Worm (Caenorhabditis elegans) whole organism, young adult: ENCODE results near the gene C06A12.8.
A peak's percentile ranks its signal among the peaks of the same experiment; 100 is the strongest.

Experiments used
- B0019.2 ChIP-seq: fragments of 200-800 bp; sonication (Bioruptor generic); conservative IDR thresholded peaks from 2 replicates; pipeline ENCODE4 v1.3.6; 2022; ENCODE audit warnings: missing genetic modification reagents, missing genetic modification characterization, missing compliant biosample characterization
- B0261.1 ChIP-seq: sonication (generic microtip); optimal IDR thresholded peaks from 2 replicates; lab custom pipeline; 2016; ENCODE audit warnings: mild to moderate bottlenecking, missing genetic modification characterization, moderate library complexity, missing compliant biosample characterization
- B0336.3 ChIP-seq: fragments of 200-800 bp; sonication (Bioruptor generic); IDR thresholded peaks from 2 replicates; pipeline ENCODE4 v1.3.6; 2022; ENCODE audit warnings: missing genetic modification characterization, missing compliant biosample characterization
- F23B12.7 ChIP-seq: sonication (generic microtip); optimal IDR thresholded peaks from 2 replicates; lab custom pipeline; 2017; ENCODE audit warnings: missing genetic modification characterization, mild to moderate bottlenecking, missing compliant biosample characterization, antibody characterized with exemption, moderate library complexity; ENCODE audit not compliant: insufficient read depth
- F39B2.1 ChIP-seq: fragments of 200-800 bp; sonication (Bioruptor generic); IDR thresholded peaks from 2 replicates; pipeline ENCODE4 v1.3.6; 2022; ENCODE audit warnings: missing genetic modification reagents, missing genetic modification characterization, missing compliant biosample characterization
- F49E8.2 ChIP-seq: sonication (generic microtip); optimal IDR thresholded peaks from 3 replicates; lab custom pipeline; 2017; ENCODE audit warnings: missing genetic modification characterization, mild to moderate bottlenecking, missing compliant biosample characterization, antibody characterized with exemption, moderate library complexity; ENCODE audit not compliant: insufficient read depth
- F52B5.7 ChIP-seq: sonication (generic microtip); optimal IDR thresholded peaks from 2 replicates; lab custom pipeline; 2016; ENCODE audit warnings: mild to moderate bottlenecking, missing genetic modification characterization, missing compliant biosample characterization
- F55B11.4 ChIP-seq: sonication (generic microtip); optimal IDR thresholded peaks from 2 replicates; lab custom pipeline; 2016; ENCODE audit warnings: missing compliant biosample characterization, missing genetic modification characterization, borderline replicate concordance; ENCODE audit not compliant: insufficient read depth
- K11D2.4 ChIP-seq: fragments of 200-800 bp; sonication (Bioruptor generic); IDR thresholded peaks from 2 replicates; pipeline ENCODE4 v1.3.6; 2022; ENCODE audit warnings: missing genetic modification reagents, missing genetic modification characterization, missing compliant biosample characterization
- aptf-3 ChIP-seq: fragments of 200-800 bp; sonication (Bioruptor generic); IDR thresholded peaks from 2 replicates; pipeline ENCODE4 v1.3.6; 2022; ENCODE audit warnings: missing genetic modification characterization, missing compliant biosample characterization
- atf-7 ChIP-seq: sonication (generic microtip); optimal IDR thresholded peaks from 2 replicates; lab custom pipeline; 2017; ENCODE audit warnings: mild to moderate bottlenecking, missing genetic modification characterization, missing compliant biosample characterization
- attf-3 ChIP-seq: fragments of 200-800 bp; sonication (Bioruptor generic); conservative IDR thresholded peaks from 2 replicates; pipeline ENCODE4 v1.3.6; 2022; ENCODE audit warnings: missing genetic modification reagents, missing genetic modification characterization, missing compliant biosample characterization
- bed-1 ChIP-seq: fragments of 200-800 bp; sonication (Bioruptor generic); IDR thresholded peaks from 2 replicates; pipeline ENCODE4 v1.3.6; 2022; ENCODE audit warnings: missing genetic modification reagents, missing genetic modification characterization, missing compliant biosample characterization
- bed-2 ChIP-seq: fragments of 200-800 bp; sonication (Bioruptor generic); IDR thresholded peaks from 2 replicates; pipeline ENCODE4 v1.3.6; 2022; ENCODE audit warnings: missing genetic modification reagents, missing genetic modification characterization, missing compliant biosample characterization
- ccch-3 ChIP-seq: fragments of 200-800 bp; sonication (Bioruptor generic); optimal IDR thresholded peaks from 2 replicates; lab custom pipeline; 2018; ENCODE audit warnings: mild to moderate bottlenecking, missing genetic modification characterization, missing compliant biosample characterization
- ceh-100 ChIP-seq: fragments of 200-800 bp; sonication (Bioruptor generic); IDR thresholded peaks from 2 replicates; pipeline ENCODE4 v1.3.6; 2022; ENCODE audit warnings: missing genetic modification reagents, missing genetic modification characterization, missing compliant biosample characterization
- ceh-40 ChIP-seq: fragments of 200-800 bp; sonication (Bioruptor generic); IDR thresholded peaks from 2 replicates; pipeline ENCODE4 v1.3.6; 2022; ENCODE audit warnings: missing genetic modification characterization, missing compliant biosample characterization
- ceh-79 ChIP-seq: sonication (generic microtip); optimal IDR thresholded peaks from 2 replicates; lab custom pipeline; 2017; ENCODE audit warnings: mild to moderate bottlenecking, missing genetic modification characterization, missing compliant biosample characterization
- ceh-91 ChIP-seq: fragments of 200-800 bp; sonication (Bioruptor generic); IDR thresholded peaks from 2 replicates; pipeline ENCODE4 v1.3.6; 2022; ENCODE audit warnings: missing genetic modification reagents, missing genetic modification characterization, missing compliant biosample characterization
- dox-1 ChIP-seq: fragments of 200-800 bp; sonication (Bioruptor generic); IDR thresholded peaks from 2 replicates; pipeline ENCODE4 v1.3.6; 2022; ENCODE audit warnings: missing genetic modification reagents, missing genetic modification characterization, missing compliant biosample characterization
- dpff-1 ChIP-seq: sonication (generic microtip); optimal IDR thresholded peaks from 2 replicates; lab custom pipeline; 2017; ENCODE audit warnings: mild to moderate bottlenecking, missing genetic modification characterization, missing compliant biosample characterization
- dpl-1 ChIP-seq: fragments of 150-350 bp; optimal IDR thresholded peaks from 2 replicates; lab custom pipeline; 2014; ENCODE audit warnings: missing biosample characterization, missing genetic modification reagents, missing genetic modification characterization
- egrh-3 ChIP-seq: fragments of 200-800 bp; sonication (Bioruptor generic); IDR thresholded peaks from 2 replicates; pipeline ENCODE4 v1.3.6; 2022; ENCODE audit warnings: missing genetic modification reagents, missing genetic modification characterization, missing compliant biosample characterization
- gei-17 ChIP-seq: fragments of 200-800 bp; sonication (Bioruptor generic); optimal IDR thresholded peaks from 2 replicates; lab custom pipeline; 2018; ENCODE audit warnings: mild to moderate bottlenecking, missing genetic modification characterization, missing compliant biosample characterization
- hlh-12 ChIP-seq: sonication (generic microtip); optimal IDR thresholded peaks from 2 replicates; lab custom pipeline; 2016; ENCODE audit warnings: missing genetic modification characterization, missing compliant biosample characterization
- hrde-1 ChIP-seq: sonication (generic microtip); optimal IDR thresholded peaks from 2 replicates; lab custom pipeline; 2016; ENCODE audit warnings: missing genetic modification characterization, mild to moderate bottlenecking, missing compliant biosample characterization, moderate library complexity, missing genotype, missing genetic modification reagents, borderline replicate concordance
- lin-40 ChIP-seq: sonication (generic microtip); optimal IDR thresholded peaks from 2 replicates; lab custom pipeline; 2016; ENCODE audit warnings: missing genetic modification characterization, mild to moderate bottlenecking, missing compliant biosample characterization, missing genotype, missing genetic modification reagents
- lin-54 ChIP-seq: fragments of 200-800 bp; sonication (Bioruptor generic); optimal IDR thresholded peaks from 2 replicates; lab custom pipeline; 2018; ENCODE audit warnings: mild to moderate bottlenecking, missing genetic modification characterization, missing compliant biosample characterization
- lir-1 ChIP-seq: fragments of 200-800 bp; sonication (Bioruptor generic); conservative IDR thresholded peaks from 2 replicates; pipeline ENCODE4 v1.3.6; 2022; ENCODE audit warnings: missing genetic modification reagents, missing genetic modification characterization, missing compliant biosample characterization
- lsy-27 ChIP-seq: sonication (generic microtip); optimal IDR thresholded peaks from 2 replicates; lab custom pipeline; 2017; ENCODE audit warnings: missing genetic modification characterization, mild to moderate bottlenecking, missing compliant biosample characterization, antibody characterized with exemption, missing genotype, borderline replicate concordance; ENCODE audit not compliant: insufficient read depth
- madf-10 ChIP-seq: sonication (generic microtip); optimal IDR thresholded peaks from 2 replicates; lab custom pipeline; 2016; ENCODE audit warnings: mild to moderate bottlenecking, missing genetic modification characterization, missing compliant biosample characterization
- mxl-1 ChIP-seq: sonication (generic microtip); optimal IDR thresholded peaks from 2 replicates; lab custom pipeline; 2016; ENCODE audit warnings: missing genetic modification characterization, missing compliant biosample characterization
- nhr-120 ChIP-seq: fragments of 200-800 bp; sonication (Bioruptor generic); IDR thresholded peaks from 2 replicates; pipeline ENCODE4 v1.3.6; 2022; ENCODE audit warnings: missing genetic modification characterization, missing compliant biosample characterization
- nhr-80 ChIP-seq: sonication (generic microtip); optimal IDR thresholded peaks from 2 replicates; lab custom pipeline; 2016; ENCODE audit warnings: missing genetic modification characterization, missing compliant biosample characterization
- repo-1 ChIP-seq: sonication (generic microtip); optimal IDR thresholded peaks from 2 replicates; lab custom pipeline; 2017; ENCODE audit warnings: mild to moderate bottlenecking, missing genetic modification characterization, missing compliant biosample characterization
- sdz-38 ChIP-seq: sonication (generic microtip); optimal IDR thresholded peaks from 2 replicates; lab custom pipeline; 2016; ENCODE audit warnings: missing genotype, missing genetic modification characterization, missing compliant biosample characterization
- sea-2 ChIP-seq: fragments of 200-800 bp; sonication (Bioruptor generic); IDR thresholded peaks from 2 replicates; pipeline ENCODE4 v1.3.6; 2022; ENCODE audit warnings: missing genetic modification characterization, missing compliant biosample characterization
- snpc-1.1 ChIP-seq: sonication (generic microtip); optimal IDR thresholded peaks from 2 replicates; lab custom pipeline; 2017; ENCODE audit warnings: missing genetic modification characterization, mild to moderate bottlenecking, missing compliant biosample characterization, antibody characterized with exemption, moderate library complexity, missing genotype, missing genetic modification reagents; ENCODE audit not compliant: insufficient read depth
- snpc-1.3 ChIP-seq: sonication (generic microtip); optimal IDR thresholded peaks from 2 replicates; lab custom pipeline; 2017; ENCODE audit warnings: missing genetic modification characterization, mild to moderate bottlenecking, missing compliant biosample characterization, antibody characterized with exemption, moderate library complexity, missing genotype, missing genetic modification reagents; ENCODE audit not compliant: insufficient read depth
- sptf-2 ChIP-seq: fragments of 200-800 bp; sonication (Bioruptor generic); optimal IDR thresholded peaks from 2 replicates; lab custom pipeline; 2018; ENCODE audit warnings: mild to moderate bottlenecking, missing genetic modification characterization, missing compliant biosample characterization
- tbx-9 ChIP-seq: sonication (generic microtip); optimal IDR thresholded peaks from 2 replicates; lab custom pipeline; 2016; ENCODE audit warnings: borderline replicate concordance, missing genetic modification characterization, inconsistent platforms, missing compliant biosample characterization
- unc-62 ChIP-seq: fragments of 150-350 bp; optimal IDR thresholded peaks from 2 replicates; lab custom pipeline; 2014; ENCODE audit warnings: missing biosample characterization, missing genetic modification reagents, missing genetic modification characterization
- zfh-2 ChIP-seq: fragments of 200-800 bp; sonication (Bioruptor generic); conservative IDR thresholded peaks from 2 replicates; pipeline ENCODE4 v1.3.6; 2022; ENCODE audit warnings: missing genetic modification reagents, missing genetic modification characterization, missing compliant biosample characterization
- zim-3 ChIP-seq: sonication (generic microtip); optimal IDR thresholded peaks from 2 replicates; lab custom pipeline; 2017; ENCODE audit warnings: mild to moderate bottlenecking, missing genetic modification characterization, moderate library complexity, missing compliant biosample characterization
- ztf-25 ChIP-seq: fragments of 200-800 bp; sonication (Bioruptor generic); IDR thresholded peaks from 2 replicates; pipeline ENCODE4 v1.3.6; 2022; ENCODE audit warnings: missing genetic modification reagents, missing genetic modification characterization, missing compliant biosample characterization

The C06A12.8 gene

DNA sequence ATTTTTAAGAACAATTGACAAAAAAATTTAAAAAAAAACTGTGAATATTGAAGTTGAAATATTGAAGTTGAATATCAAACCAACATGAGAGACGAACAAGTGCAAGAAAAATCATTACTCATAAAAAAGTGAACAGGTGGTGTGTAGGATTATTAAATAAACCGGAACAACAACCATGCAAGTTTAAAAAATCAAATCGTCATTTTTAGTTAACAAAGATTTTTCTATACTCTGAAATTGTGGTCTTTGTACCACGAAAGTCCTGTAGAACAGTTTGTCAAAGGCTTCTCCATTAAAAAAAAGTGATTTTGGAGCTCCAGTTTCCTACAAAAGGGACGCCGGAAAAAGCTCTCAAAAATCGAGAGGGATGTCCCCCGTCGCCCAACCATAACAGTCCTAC, 2.9 kb downstream of the C06A12.8 start, which contains the start of gene C06A12.19:
Gene C06A12.19, minus strand, starts transcription at position 101 of the 400 bp plus-strand sequence.
- no peak for TF ChIP-seq ceh-79 (tag; lab: Kevin White, UChicago)
- TF ChIP-seq sdz-38 (tag; lab: Kevin White, UChicago): no peak
- TF ChIP-seq dpl-1 (GFP tag; lab: Kevin White, UChicago): no peak
- no peak for TF ChIP-seq attf-3 (GFP tag; lab: Robert Waterston, UW)
- no peak for TF ChIP-seq K11D2.4 (GFP tag; lab: Robert Waterston, UW)
- no peak for TF ChIP-seq ccch-3 (GFP tag; lab: Kevin White, UChicago)
- no peak for TF ChIP-seq zim-3 (tag; lab: Kevin White, UChicago)
- no peak for TF ChIP-seq F55B11.4 (tag; lab: Kevin White, UChicago)
- TF ChIP-seq nhr-80 (tag; lab: Kevin White, UChicago): no peak
- no peak for TF ChIP-seq snpc-1.1 (tag; lab: Kevin White, UChicago)
- no peak for TF ChIP-seq dox-1 (GFP tag; lab: Robert Waterston, UW)
- TF ChIP-seq zfh-2 (GFP tag; lab: Robert Waterston, UW): no peak
- TF ChIP-seq hlh-12 (tag; lab: Kevin White, UChicago): no peak
- no peak for TF ChIP-seq repo-1 (tag; lab: Kevin White, UChicago)
- TF ChIP-seq gei-17: no peak
- no peak for TF ChIP-seq F49E8.2 (tag; lab: Kevin White, UChicago)

DNA sequence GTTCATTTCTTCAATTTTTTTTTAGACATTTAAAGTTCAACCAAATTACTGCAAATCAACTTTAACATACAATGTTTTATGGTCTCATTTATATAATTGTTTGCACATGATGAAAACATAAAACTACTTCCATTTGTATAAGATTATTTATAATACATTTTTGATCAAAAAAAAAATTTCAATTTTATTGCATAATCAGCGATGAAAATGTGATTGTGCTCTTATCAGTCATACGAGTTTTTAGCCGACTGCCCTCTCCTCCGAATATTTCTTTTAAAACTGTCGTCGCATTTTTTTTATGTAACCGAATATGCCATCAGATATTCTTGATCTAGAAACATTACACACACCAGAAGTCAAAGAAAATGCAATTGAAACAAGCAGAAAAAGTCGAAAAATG, 3.3 kb downstream of the C06A12.8 start, which contains the start of gene F08A7.1:
Gene F08A7.1, plus strand, starts transcription at position 191 of the 400 bp plus-strand sequence.
- TF ChIP-seq nhr-80 (tag; lab: Kevin White, UChicago): peak; percentile 52
- TF ChIP-seq ztf-25 (GFP tag; lab: Robert Waterston, UW): no peak

DNA sequence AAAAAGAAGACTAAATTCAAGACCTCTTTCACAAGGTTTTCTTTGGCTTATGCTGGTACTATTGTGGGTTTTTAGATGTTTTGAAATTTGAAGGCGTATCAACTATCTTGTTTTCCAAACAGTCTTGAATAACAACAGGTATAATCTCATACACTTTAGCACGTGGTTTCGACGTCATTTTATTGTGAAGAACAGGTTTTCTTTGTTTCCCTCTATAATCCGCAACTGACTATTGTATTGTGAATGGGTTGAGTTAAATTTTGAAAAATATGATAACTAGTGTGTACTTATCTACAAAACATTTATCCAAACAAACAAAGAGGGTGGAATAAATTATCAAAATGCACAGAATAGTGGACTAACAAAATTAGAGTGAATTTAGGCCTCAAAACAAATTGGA, 4.1 kb downstream of the C06A12.8 start:
- no peak for TF ChIP-seq B0336.3
- TF ChIP-seq sptf-2: no peak
- TF ChIP-seq lir-1 (GFP tag; lab: Robert Waterston, UW): no peak
- TF ChIP-seq lin-40 (tag; lab: Kevin White, UChicago): no peak
- TF ChIP-seq F39B2.1: no peak
- TF ChIP-seq F52B5.7 (tag; lab: Kevin White, UChicago): no peak
- no peak for TF ChIP-seq snpc-1.1 (tag; lab: Kevin White, UChicago)
- no peak for TF ChIP-seq tbx-9 (tag; lab: Kevin White, UChicago)
- TF ChIP-seq ceh-91 (GFP tag; lab: Robert Waterston, UW): no peak
- no peak for TF ChIP-seq bed-2 (GFP tag; lab: Robert Waterston, UW)
- no peak for TF ChIP-seq madf-10
- no peak for TF ChIP-seq B0261.1
- TF ChIP-seq lsy-27 (tag; lab: Kevin White, UChicago): no peak
- TF ChIP-seq sea-2 (GFP tag; lab: Robert Waterston, UW): no peak
- no peak for TF ChIP-seq dpff-1 (tag; lab: Kevin White, UChicago)
- no peak for TF ChIP-seq unc-62 (GFP tag; lab: Kevin White, UChicago)
- no peak for TF ChIP-seq snpc-1.3 (tag; lab: Kevin White, UChicago)

DNA sequence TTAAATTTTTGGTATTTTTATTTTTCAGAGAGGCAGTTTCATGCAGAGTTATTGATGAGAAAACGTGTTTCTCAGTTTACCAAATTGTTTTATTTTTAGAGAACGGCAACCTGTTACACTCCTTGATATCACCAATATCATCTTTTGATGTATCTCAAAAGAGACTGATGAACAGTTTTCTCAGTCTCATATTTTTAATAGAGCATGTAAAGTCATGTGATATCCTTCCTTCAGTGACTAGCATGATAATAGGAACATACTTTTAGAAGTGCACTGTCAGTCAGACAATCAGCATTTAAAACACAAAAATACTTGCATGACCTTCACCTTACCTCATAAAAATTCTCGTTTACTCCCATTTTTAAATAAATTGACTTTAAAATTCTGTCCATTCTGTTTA, 5.4 kb downstream of the C06A12.8 start, which contains the start of gene F11E6.11:
Gene F11E6.11, plus strand, starts transcription at position 325 of the 400 bp plus-strand sequence.
- no peak for TF ChIP-seq ceh-100 (GFP tag; lab: Robert Waterston, UW)
- TF ChIP-seq lin-54 (GFP tag; lab: Kevin White, UChicago): no peak
- no peak for TF ChIP-seq snpc-1.1 (tag; lab: Kevin White, UChicago)
- TF ChIP-seq hrde-1 (tag; lab: Kevin White, UChicago): no peak
- no peak for TF ChIP-seq nhr-80 (tag; lab: Kevin White, UChicago)
- no peak for TF ChIP-seq aptf-3
- no peak for TF ChIP-seq egrh-3 (GFP tag; lab: Robert Waterston, UW)
- no peak for TF ChIP-seq mxl-1
- no peak for TF ChIP-seq nhr-120 (GFP tag; lab: Robert Waterston, UW)
- TF ChIP-seq B0019.2 (GFP tag; lab: Robert Waterston, UW): no peak
- TF ChIP-seq atf-7 (tag; lab: Kevin White, UChicago): no peak
- TF ChIP-seq bed-1 (GFP tag; lab: Robert Waterston, UW): no peak
- no peak for TF ChIP-seq F23B12.7 (tag; lab: Kevin White, UChicago)
- no peak for TF ChIP-seq ceh-40 (GFP tag; lab: Robert Waterston, UW)
